Worm (Caenorhabditis elegans) whole organism, L4/young adult: ENCODE measurements around the gene akt-2.

Source experiments
- W03F9.2 ChIP-seq: fragments of 150-350 bp; optimal IDR thresholded peaks from 2 replicates; lab custom pipeline; 2014; ENCODE audit warnings: missing biosample characterization, missing genetic modification characterization
- him-1 ChIP-seq: sonication (generic microtip); optimal IDR thresholded peaks from 2 replicates; lab custom pipeline; 2016; ENCODE audit warnings: missing genotype, missing genetic modification reagents, missing genetic modification characterization, missing compliant biosample characterization

DNA sequence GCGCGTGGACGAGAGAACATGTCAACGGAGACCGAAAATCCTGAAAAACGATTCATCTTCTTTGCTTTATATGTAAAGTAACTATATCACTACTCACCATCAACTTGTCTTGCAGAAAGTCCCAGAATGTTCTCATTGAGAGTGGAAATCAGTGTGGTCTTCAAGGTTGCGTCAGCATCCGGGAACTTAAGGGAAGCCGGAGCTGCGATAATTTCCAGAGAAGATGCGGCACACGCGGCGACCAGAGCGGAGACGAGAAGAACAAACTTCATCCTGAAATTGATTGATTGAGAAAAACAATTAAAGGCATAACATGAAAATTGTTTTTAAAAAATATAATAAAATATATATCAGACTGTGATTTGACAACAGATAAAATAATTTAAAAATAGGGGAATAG lies 16.7 kb downstream of the akt-2 start, which contains the start of gene vha-20:
- TF ChIP-seq W03F9.2 (tag; lab: Kevin White, UChicago) (no peak), him-1 (tag; lab: Kevin White, UChicago) (no peak)
